Worm (Caenorhabditis elegans): Measurements from ENCODE around the gene nhr-54.

DNA sequence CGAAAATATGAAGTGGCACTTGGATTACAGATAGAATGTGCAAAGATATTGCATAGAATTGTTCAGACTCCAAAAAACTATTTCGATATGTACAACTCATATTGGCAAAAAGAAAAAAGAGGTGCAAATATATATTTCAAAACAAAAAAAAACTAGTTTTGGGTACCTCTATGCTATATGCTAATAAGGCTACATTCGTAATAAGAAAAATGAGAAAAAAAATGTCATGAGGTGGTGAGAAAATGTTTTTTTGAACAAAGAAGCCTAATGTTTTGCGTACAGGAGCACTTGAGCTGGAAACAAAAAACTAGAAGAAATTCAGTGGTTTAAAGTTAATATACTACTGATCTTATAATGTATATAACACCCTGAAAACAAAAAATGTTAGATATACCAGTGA is 44.9 kb downstream of the nhr-54 start, which contains the start of gene srh-142:
- TF ChIP-seq unc-62 (GFP tag; optimal IDR thresholded peaks at IDR 0.05) (no peak), snpc-4 (tag; optimal IDR thresholded peaks at IDR 0.05) (no peak), egl-27 (tag; optimal IDR thresholded peaks at IDR 0.05) (no peak), ceh-16 (tag; optimal IDR thresholded peaks at IDR 0.05) (no peak), nhr-237 (tag; optimal IDR thresholded peaks at IDR 0.05) (no peak), nhr-28 (tag; optimal IDR thresholded peaks at IDR 0.05) (no peak), ceh-82 (tag; optimal IDR thresholded peaks at IDR 0.05) (no peak), fkh-2 (tag; optimal IDR thresholded peaks at IDR 0.05) (no peak), nhr-25 (tag; optimal IDR thresholded peaks at IDR 0.05) (no peak), nfya-1 (tag; optimal IDR thresholded peaks at IDR 0.05; ENCODE audit: insufficient read depth) (no peak), daf-12 (tag; optimal IDR thresholded peaks at IDR 0.05) (no peak)
